Worm (Caenorhabditis elegans): ENCODE data around the gene C35D10.7.

The C35D10.7 gene

ce11 chrIII:4900260-4900659 lies 44.3 kb downstream of the C35D10.7 start, which contains the start of gene tag-340:
TSS of gene tag-340 (plus strand) at chrIII:4900508.
- TF ChIP-seq ztf-23 (GFP tag; IDR thresholded peaks at IDR 0.05) = no peak
- no peak for TF ChIP-seq ztf-29 (GFP tag; IDR thresholded peaks at IDR 0.05)
- no peak for TF ChIP-seq T22C8.4 (GFP tag; IDR thresholded peaks at IDR 0.05)
- TF ChIP-seq flt-1 (GFP tag; IDR thresholded peaks at IDR 0.05) = no peak
- TF ChIP-seq cog-1 (tag; optimal IDR thresholded peaks at IDR 0.05) = no peak
- TF ChIP-seq med-1 (GFP tag; optimal IDR thresholded peaks at IDR 0.05; ENCODE audit: insufficient read depth) = no peak
- no peak for TF ChIP-seq ref-1 (GFP tag; conservative IDR thresholded peaks at IDR 0.05)
- TF ChIP-seq tab-1 (GFP tag; IDR thresholded peaks at IDR 0.05) = no peak
- no peak for TF ChIP-seq klf-2 (GFP tag; conservative IDR thresholded peaks at IDR 0.05)

- TF ChIP-seq med-1 (GFP tag; optimal IDR thresholded peaks at IDR 0.05; ENCODE audit: insufficient read depth) (no peak), tab-1 (GFP tag; IDR thresholded peaks at IDR 0.05) (no peak), ztf-23 (GFP tag; IDR thresholded peaks at IDR 0.05) (no peak), T22C8.4 (GFP tag; IDR thresholded peaks at IDR 0.05) (no peak), ref-1 (GFP tag; conservative IDR thresholded peaks at IDR 0.05) (no peak), ztf-29 (GFP tag; IDR thresholded peaks at IDR 0.05) (no peak), klf-2 (GFP tag; conservative IDR thresholded peaks at IDR 0.05) (no peak), cog-1 (tag; optimal IDR thresholded peaks at IDR 0.05) (no peak), flt-1 (GFP tag; IDR thresholded peaks at IDR 0.05) (no peak)
These were observed 47.8 kb downstream of the C35D10.7 start, which contains the start of gene kbp-2 for ce11 chrIII:4903784-4904183. TSS of gene kbp-2 (minus strand) at chrIII:4903884.

ce11 chrIII:4905405-4905804 lies 49.4 kb downstream of the C35D10.7 start, which contains the start of gene F26F4.8:
TSS of gene F26F4.8 (minus strand) at chrIII:4905473.
- TF ChIP-seq tab-1 (GFP tag; IDR thresholded peaks at IDR 0.05) = no peak
- TF ChIP-seq ztf-23 (GFP tag; IDR thresholded peaks at IDR 0.05) = no peak
- TF ChIP-seq ztf-29 (GFP tag; IDR thresholded peaks at IDR 0.05) = no peak
- no peak for TF ChIP-seq flt-1 (GFP tag; IDR thresholded peaks at IDR 0.05)
- TF ChIP-seq ref-1 (GFP tag; conservative IDR thresholded peaks at IDR 0.05) = no peak
- no peak for TF ChIP-seq T22C8.4 (GFP tag; IDR thresholded peaks at IDR 0.05)
- TF ChIP-seq med-1 (GFP tag; optimal IDR thresholded peaks at IDR 0.05; ENCODE audit: insufficient read depth) = no peak
- no peak for TF ChIP-seq cog-1 (tag; optimal IDR thresholded peaks at IDR 0.05)
- no peak for TF ChIP-seq klf-2 (GFP tag; conservative IDR thresholded peaks at IDR 0.05)

- TF ChIP-seq T22C8.4 (GFP tag; IDR thresholded peaks at IDR 0.05) = no peak
- TF ChIP-seq ztf-29 (GFP tag; IDR thresholded peaks at IDR 0.05) = no peak
- TF ChIP-seq ztf-23 (GFP tag; IDR thresholded peaks at IDR 0.05) = no peak
- TF ChIP-seq tab-1 (GFP tag; IDR thresholded peaks at IDR 0.05) = no peak
- TF ChIP-seq flt-1 (GFP tag; IDR thresholded peaks at IDR 0.05) = no peak
- TF ChIP-seq med-1 (GFP tag; optimal IDR thresholded peaks at IDR 0.05; ENCODE audit: insufficient read depth) = no peak
- no peak for TF ChIP-seq klf-2 (GFP tag; conservative IDR thresholded peaks at IDR 0.05)
- no peak for TF ChIP-seq ref-1 (GFP tag; conservative IDR thresholded peaks at IDR 0.05)
- TF ChIP-seq cog-1 (tag; optimal IDR thresholded peaks at IDR 0.05) = no peak
These were observed 50.4 kb downstream of the C35D10.7 start for ce11 chrIII:4906365-4906764.

ce11 chrIII:4906896-4907295 lies 50.9 kb downstream of the C35D10.7 start, which contains the start of gene rom-1:
TSS of gene rom-1 (plus strand) at chrIII:4907196.
- TF ChIP-seq T22C8.4 (GFP tag; IDR thresholded peaks at IDR 0.05) = no peak
- TF ChIP-seq ztf-29 (GFP tag; IDR thresholded peaks at IDR 0.05) = no peak
- no peak for TF ChIP-seq tab-1 (GFP tag; IDR thresholded peaks at IDR 0.05)
- TF ChIP-seq klf-2 (GFP tag; conservative IDR thresholded peaks at IDR 0.05) = no peak
- no peak for TF ChIP-seq cog-1 (tag; optimal IDR thresholded peaks at IDR 0.05)
- no peak for TF ChIP-seq ref-1 (GFP tag; conservative IDR thresholded peaks at IDR 0.05)
- TF ChIP-seq flt-1 (GFP tag; IDR thresholded peaks at IDR 0.05) = no peak
- TF ChIP-seq ztf-23 (GFP tag; IDR thresholded peaks at IDR 0.05) = no peak
- no peak for TF ChIP-seq med-1 (GFP tag; optimal IDR thresholded peaks at IDR 0.05; ENCODE audit: insufficient read depth)
